Worm (Caenorhabditis elegans) whole organism, young adult: Measurements from ENCODE around the gene gpd-3.

Experiments
- Y53F4B.3 ChIP-seq: fragments of 200-800 bp; sonication (Bioruptor generic); IDR thresholded peaks from 2 replicates; pipeline ENCODE4 v1.3.6; 2022; ENCODE audit warnings: missing genetic modification reagents, missing genetic modification characterization, missing compliant biosample characterization
- ama-1 ChIP-seq, 3 experiments: fragments of 150-350 bp in 1 of 3; sonication (generic microtip) in 2 of 3; optimal IDR thresholded peaks; 2 replicates each; lab custom pipeline; 2014 to 2018; ENCODE audit warnings: missing biosample characterization in 2 of 3, missing genetic modification characterization in 2 of 3, missing genetic modification reagents in 2 of 3
- egl-18 ChIP-seq: fragments of 200-800 bp; sonication (Bioruptor generic); IDR thresholded peaks from 2 replicates; pipeline ENCODE4 v1.3.6; 2022; ENCODE audit warnings: missing genetic modification reagents, missing genetic modification characterization, missing compliant biosample characterization

DNA sequence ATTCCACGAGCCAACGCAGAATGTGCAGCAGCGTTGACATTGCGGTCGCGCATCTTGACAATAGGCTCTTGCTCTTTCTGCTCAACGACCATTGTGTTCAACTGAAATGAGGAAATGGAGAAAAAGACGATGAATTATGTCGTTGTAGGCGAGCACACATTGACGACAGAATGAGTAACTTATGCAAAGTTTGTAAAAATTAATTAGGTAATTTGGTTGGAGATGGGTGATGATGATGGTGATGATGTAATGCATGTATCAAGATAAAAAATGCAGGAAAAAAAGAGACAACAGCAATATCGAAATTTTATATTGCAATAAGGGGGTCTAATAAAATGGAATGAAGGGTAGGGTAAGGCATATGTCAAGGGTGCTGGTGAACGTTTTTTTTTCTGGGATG, 39.2 kb upstream of the gpd-3 start, which contains the start of gene bbln-1:
- TF ChIP-seq egl-18 (no peak), ama-1 (optimal IDR thresholded peaks at IDR 0.05; lab: Kevin White, UChicago) (no peak), ama-1 (GFP tag; optimal IDR thresholded peaks at IDR 0.05; lab: Kevin White, UChicago) (no peak), Y53F4B.3 (no peak)
